Fruit fly (Drosophila melanogaster) whole organism, prepupa: Measurements from ENCODE around the gene abd-A.

Source experiments
- Blimp-1 ChIP-seq: fragments of 200-800 bp; sonication (Bioruptor generic); optimal IDR thresholded peaks from 3 replicates; lab custom pipeline; 2017; ENCODE audit warnings: missing biosample characterization, missing genetic modification characterization, mild to moderate bottlenecking, moderate library complexity, missing genetic modification reagents
- CG10669 ChIP-seq: fragments of 200-800 bp; sonication (Bioruptor generic); optimal IDR thresholded peaks from 3 replicates; lab custom pipeline; 2018; ENCODE audit warnings: missing biosample characterization, mild to moderate bottlenecking, missing genetic modification characterization, moderate library complexity
- CG1621 ChIP-seq: fragments of 200-800 bp; sonication (Bioruptor generic); optimal IDR thresholded peaks from 3 replicates; lab custom pipeline; 2018; ENCODE audit warnings: missing biosample characterization, mild to moderate bottlenecking, missing genetic modification characterization
- CG6276 ChIP-seq: fragments of 200-800 bp; sonication (Bioruptor generic); optimal IDR thresholded peaks from 2 replicates; lab custom pipeline; 2017; ENCODE audit warnings: missing biosample characterization, mild to moderate bottlenecking, missing genetic modification characterization
- Gug ChIP-seq: fragments of 200-800 bp; sonication (Bioruptor generic); IDR thresholded peaks from 2 replicates; pipeline ENCODE4 v1.3.6; 2022; ENCODE audit warnings: missing biosample characterization, missing genetic modification characterization
- Hr39 ChIP-seq: fragments of 200-800 bp; sonication (Bioruptor generic); optimal IDR thresholded peaks from 2 replicates; lab custom pipeline; 2016; ENCODE audit warnings: missing biosample characterization, missing genetic modification characterization
- Sox15 ChIP-seq: fragments of 200-800 bp; sonication (Bioruptor generic); optimal IDR thresholded peaks from 3 replicates; lab custom pipeline; 2016; ENCODE audit warnings: missing biosample characterization, missing genetic modification characterization
- svp ChIP-seq: fragments of 200-800 bp; sonication (Bioruptor generic); peaks from one replicate; lab custom pipeline; 2016; ENCODE audit warnings: missing biosample characterization, missing genetic modification characterization

DNA sequence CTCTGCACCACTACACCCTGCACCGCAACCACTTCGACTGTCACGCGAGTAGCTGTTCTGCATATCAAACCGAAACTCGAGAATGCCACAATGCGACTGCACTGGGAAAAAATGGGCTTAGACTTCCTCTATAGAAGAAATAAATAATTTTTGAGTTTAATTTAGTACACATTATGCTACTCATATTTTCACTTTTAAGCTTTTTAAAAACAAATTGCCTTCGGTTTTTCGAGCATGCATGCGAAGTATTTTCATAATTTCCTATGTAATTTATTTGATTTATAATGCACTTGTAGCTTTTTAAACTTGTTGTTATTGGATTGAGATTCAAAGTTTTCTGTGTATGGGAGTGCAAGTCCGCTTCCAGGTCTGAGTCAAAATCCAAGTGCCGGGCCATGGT, 13.6 kb upstream of the abd-A start:
- TF ChIP-seq CG6276 (GFP tag; lab: Kevin White, UChicago) (no peak), Sox15 (GFP tag; lab: Kevin White, UChicago) (no peak), CG10669 (no peak), Hr39 (GFP tag; lab: Kevin White, UChicago) (no peak), svp (GFP tag; lab: Kevin White, UChicago) (peak; percentile 57), CG1621 (tag; lab: Kevin White, UChicago) (no peak), Gug (GFP tag; lab: Robert Waterston, UW) (no peak), Blimp-1 (GFP tag; lab: Kevin White, UChicago) (no peak)
